Worm (Caenorhabditis elegans): ENCODE results near the gene K11D12.14.

The K11D12.14 gene

DNA sequence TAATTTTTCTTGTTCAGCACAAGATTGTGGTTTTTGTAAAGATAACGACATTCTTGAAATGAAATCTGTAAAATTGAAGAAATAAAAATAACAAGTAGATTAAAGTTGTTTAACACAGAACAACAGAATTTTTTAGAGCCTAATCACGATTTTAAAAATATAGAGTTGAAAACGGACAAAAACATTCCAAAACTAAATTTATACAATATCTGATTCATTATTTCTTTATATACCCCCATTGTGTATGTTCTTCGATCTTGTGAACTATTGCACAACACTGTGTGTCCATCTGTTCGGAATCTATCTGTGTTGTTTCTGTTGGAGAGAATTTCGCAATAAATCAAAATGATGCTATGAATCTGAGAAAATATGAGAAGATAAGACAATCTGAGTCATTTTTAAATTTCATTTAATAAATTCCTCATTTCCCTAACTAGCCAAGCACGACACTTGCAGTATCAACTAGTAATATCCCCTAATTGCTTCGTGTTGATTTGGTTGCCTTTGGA, 35.6 kb downstream of the K11D12.14 start, which contains the start of gene Y58A7A.4:
Gene Y58A7A.4 (minus strand): TSS at position 51 of the 509 bp plus-strand sequence.
- no peak for TF ChIP-seq sma-9 (GFP tag; optimal IDR thresholded peaks at IDR 0.05)
- no peak for TF ChIP-seq sma-9 (tag; optimal IDR thresholded peaks at IDR 0.05)
- no peak for TF ChIP-seq fos-1 (tag; optimal IDR thresholded peaks at IDR 0.05)
- peak; percentile 2 for TF ChIP-seq nhr-129 (tag; optimal IDR thresholded peaks at IDR 0.05)
- no peak for TF ChIP-seq nhr-6 (tag; optimal IDR thresholded peaks at IDR 0.05)

DNA sequence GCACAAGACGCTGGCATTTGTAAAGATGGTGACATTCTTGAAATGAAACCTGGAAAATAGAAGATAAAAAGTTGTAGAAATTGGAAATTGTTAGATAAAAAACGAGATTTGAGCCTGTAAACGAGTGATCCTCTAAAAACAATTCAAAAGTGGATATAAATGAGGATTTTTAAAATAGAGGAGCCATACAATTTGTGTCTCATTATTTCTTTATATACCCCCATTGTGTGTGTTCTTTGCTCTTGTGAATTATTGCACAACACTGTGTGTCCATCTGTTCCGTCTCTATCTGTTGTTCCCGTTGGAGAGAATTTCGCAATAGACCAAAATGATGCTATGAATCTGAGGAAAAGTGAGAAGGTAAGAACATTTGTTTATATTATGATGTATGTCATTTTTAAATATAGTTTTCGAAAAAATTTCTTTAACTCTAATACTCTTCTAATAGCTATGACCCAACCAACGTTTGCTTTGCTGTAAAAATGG, 37.5 kb downstream of the K11D12.14 start, which contains the start of gene Y58A7A.5:
Gene Y58A7A.5 (minus strand): TSS at position 51 of the 486 bp plus-strand sequence.
- peak; percentile 97 for TF ChIP-seq nhr-129 (tag; optimal IDR thresholded peaks at IDR 0.05)
- TF ChIP-seq lin-39 (tag; optimal IDR thresholded peaks at IDR 0.05): no peak
- TF ChIP-seq skn-1 (tag; optimal IDR thresholded peaks at IDR 0.05): no peak
- no peak for TF ChIP-seq egl-27 (tag; optimal IDR thresholded peaks at IDR 0.05)
- TF ChIP-seq blmp-1 (tag; optimal IDR thresholded peaks at IDR 0.05; ENCODE audit: insufficient read depth): no peak
- peak; percentile 25 for TF ChIP-seq C34F6.9 (tag; optimal IDR thresholded peaks at IDR 0.05)
- no peak for TF ChIP-seq nhr-11 (tag; optimal IDR thresholded peaks at IDR 0.05)
- no peak for TF ChIP-seq unc-62 (GFP tag; optimal IDR thresholded peaks at IDR 0.05)
- TF ChIP-seq nhr-23 (tag; optimal IDR thresholded peaks at IDR 0.05): no peak
- TF ChIP-seq mab-5 (tag; optimal IDR thresholded peaks at IDR 0.05): no peak
- no peak for TF ChIP-seq unc-39 (tag; optimal IDR thresholded peaks at IDR 0.05)
- TF ChIP-seq sma-3 (GFP tag; optimal IDR thresholded peaks at IDR 0.05): no peak
- no peak for TF ChIP-seq ztf-1 (GFP tag; conservative IDR thresholded peaks at IDR 0.05)
- TF ChIP-seq unc-55 (GFP tag; optimal IDR thresholded peaks at IDR 0.05): peak; percentile 57
- peak; percentile 10 for TF ChIP-seq fos-1 (tag; optimal IDR thresholded peaks at IDR 0.05)
- TF ChIP-seq lin-13 (GFP tag; optimal IDR thresholded peaks at IDR 0.05): no peak
- TF ChIP-seq R02D3.7 (tag; optimal IDR thresholded peaks at IDR 0.05): no peak
- TF ChIP-seq F13H6.1 (tag; optimal IDR thresholded peaks at IDR 0.05): no peak
- no peak for TF ChIP-seq alr-1 (tag; optimal IDR thresholded peaks at IDR 0.05)
- TF ChIP-seq lsy-2 (tag; optimal IDR thresholded peaks at IDR 0.05): peak in 1 of 2 experiments; percentile 45
- no peak for TF ChIP-seq crh-2 (tag; optimal IDR thresholded peaks at IDR 0.05)
- TF ChIP-seq sma-9 (GFP tag; optimal IDR thresholded peaks at IDR 0.05): peak; percentile 82
- no peak for TF ChIP-seq sma-9 (tag; optimal IDR thresholded peaks at IDR 0.05)
- TF ChIP-seq peb-1 (tag; optimal IDR thresholded peaks at IDR 0.05): no peak
- no peak for TF ChIP-seq nhr-25 (tag; optimal IDR thresholded peaks at IDR 0.05)
- peak; percentile 10 for TF ChIP-seq sem-4 (tag; optimal IDR thresholded peaks at IDR 0.05)
- no peak for TF ChIP-seq nhr-6 (tag; optimal IDR thresholded peaks at IDR 0.05)
- no peak for TF ChIP-seq nhr-21 (tag; optimal IDR thresholded peaks at IDR 0.05)
- no peak for TF ChIP-seq ztf-4 (tag; optimal IDR thresholded peaks at IDR 0.05)
- TF ChIP-seq ceh-16 (tag; optimal IDR thresholded peaks at IDR 0.05): no peak
- TF ChIP-seq aly-2 (tag; optimal IDR thresholded peaks at IDR 0.05): no peak

ce11 chrV:5088311-5088710, 38.9 kb downstream of the K11D12.14 start:
- TF ChIP-seq sma-9 (GFP tag; optimal IDR thresholded peaks at IDR 0.05) (peak; percentile 35), sma-9 (tag; optimal IDR thresholded peaks at IDR 0.05) (no peak), fos-1 (tag; optimal IDR thresholded peaks at IDR 0.05) (no peak), unc-39 (tag; optimal IDR thresholded peaks at IDR 0.05) (no peak), sem-4 (tag; optimal IDR thresholded peaks at IDR 0.05) (peak; percentile 39), mab-5 (tag; optimal IDR thresholded peaks at IDR 0.05) (no peak), nhr-6 (tag; optimal IDR thresholded peaks at IDR 0.05) (no peak)

DNA sequence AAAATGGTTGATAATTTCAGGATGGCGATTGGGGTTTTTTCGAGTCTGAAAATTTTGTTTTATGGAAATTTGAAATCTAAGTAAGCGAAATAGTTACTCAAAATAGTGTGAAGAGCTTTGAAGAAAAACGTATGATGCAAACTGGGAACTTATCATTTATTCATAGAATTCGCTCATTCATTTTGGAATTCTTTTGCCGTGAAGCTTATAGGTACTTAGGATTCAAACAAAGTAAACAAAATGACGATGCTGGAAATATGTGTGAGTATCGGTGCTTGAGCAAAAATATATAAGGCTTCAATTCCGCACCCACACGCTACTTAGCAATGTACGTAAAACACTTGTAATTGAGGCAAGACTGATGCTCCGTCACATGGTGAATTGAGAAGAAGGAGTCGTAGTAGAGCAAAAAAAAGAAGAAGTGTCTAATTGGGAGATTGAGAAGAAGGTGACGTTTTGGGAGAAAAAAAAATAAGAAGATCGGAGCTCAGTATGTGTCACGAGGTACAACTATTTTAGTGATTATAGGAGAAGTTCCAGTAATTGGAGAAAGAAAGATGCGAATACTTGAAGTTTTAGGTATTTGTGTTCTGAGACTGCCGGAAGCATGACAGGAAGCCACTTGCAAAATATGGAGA, 40.2 kb downstream of the K11D12.14 start, which contains the start of gene glb-32:
Gene glb-32 (minus strand): TSS at position 51 of the 638 bp plus-strand sequence.
- TF ChIP-seq blmp-1 (tag; optimal IDR thresholded peaks at IDR 0.05; ENCODE audit: insufficient read depth) (no peak), lsy-2 (tag; optimal IDR thresholded peaks at IDR 0.05) (peak in 1 of 2 experiments; percentile 7), unc-55 (GFP tag; optimal IDR thresholded peaks at IDR 0.05) (peak; percentile 35), sem-4 (tag; optimal IDR thresholded peaks at IDR 0.05) (peak; percentile 48), gmeb-1 (tag; optimal IDR thresholded peaks at IDR 0.05) (no peak)

ce11 chrV:5090386-5090785, 41.0 kb downstream of the K11D12.14 start:
- peak in 1 of 2 experiments; percentile 12 for TF ChIP-seq lsy-2 (tag; optimal IDR thresholded peaks at IDR 0.05)
- no peak for TF ChIP-seq ZK546.5 (tag; optimal IDR thresholded peaks at IDR 0.05)
